Worm (Caenorhabditis elegans) whole organism, young adult: ENCODE data around the gene nspc-4.
A peak's percentile ranks its signal among the peaks of the same experiment; 100 is the strongest.

Source experiments
- B0336.3 ChIP-seq: fragments of 200-800 bp; sonication (Bioruptor generic); IDR thresholded peaks from 2 replicates; pipeline ENCODE4 v1.3.6; 2022; ENCODE audit warnings: missing genetic modification characterization, missing compliant biosample characterization
- F23B12.7 ChIP-seq: sonication (generic microtip); optimal IDR thresholded peaks from 2 replicates; lab custom pipeline; 2017; ENCODE audit warnings: missing genetic modification characterization, mild to moderate bottlenecking, missing compliant biosample characterization, antibody characterized with exemption, moderate library complexity; ENCODE audit not compliant: insufficient read depth
- K12H6.12 ChIP-seq: fragments of 200-800 bp; sonication (Bioruptor generic); optimal IDR thresholded peaks from 2 replicates; lab custom pipeline; 2018; ENCODE audit warnings: mild to moderate bottlenecking, missing genetic modification characterization, missing compliant biosample characterization
- T07F8.4 ChIP-seq: sonication (generic microtip); optimal IDR thresholded peaks from 2 replicates; lab custom pipeline; 2016; ENCODE audit warnings: mild to moderate bottlenecking, missing genetic modification characterization, moderate library complexity, missing compliant biosample characterization
- Y53F4B.3 ChIP-seq: fragments of 200-800 bp; sonication (Bioruptor generic); IDR thresholded peaks from 2 replicates; pipeline ENCODE4 v1.3.6; 2022; ENCODE audit warnings: missing genetic modification reagents, missing genetic modification characterization, missing compliant biosample characterization
- Y53G8AR.9 ChIP-seq: fragments of 200-800 bp; sonication (Bioruptor generic); conservative IDR thresholded peaks from 2 replicates; pipeline ENCODE4 v1.3.6; 2022; ENCODE audit warnings: missing genetic modification reagents, missing genetic modification characterization, missing compliant biosample characterization
- Y56A3A.18 ChIP-seq: fragments of 200-800 bp; sonication (Bioruptor generic); IDR thresholded peaks from 2 replicates; pipeline ENCODE4 v1.3.6; 2022; ENCODE audit warnings: missing genetic modification reagents, missing genetic modification characterization, missing compliant biosample characterization
- atf-7 ChIP-seq: sonication (generic microtip); optimal IDR thresholded peaks from 2 replicates; lab custom pipeline; 2017; ENCODE audit warnings: mild to moderate bottlenecking, missing genetic modification characterization, missing compliant biosample characterization
- athp-1 ChIP-seq: sonication (generic microtip); optimal IDR thresholded peaks from 2 replicates; lab custom pipeline; 2017; ENCODE audit warnings: mild to moderate bottlenecking, missing genetic modification characterization, missing compliant biosample characterization
- attf-3 ChIP-seq: fragments of 200-800 bp; sonication (Bioruptor generic); conservative IDR thresholded peaks from 2 replicates; pipeline ENCODE4 v1.3.6; 2022; ENCODE audit warnings: missing genetic modification reagents, missing genetic modification characterization, missing compliant biosample characterization
- attf-5 ChIP-seq: fragments of 200-800 bp; sonication (Bioruptor generic); optimal IDR thresholded peaks from 2 replicates; lab custom pipeline; 2018; ENCODE audit warnings: mild to moderate bottlenecking, missing genetic modification characterization, missing compliant biosample characterization
- cebp-1 ChIP-seq, 2 experiments: fragments of 200-800 bp in 1 of 2; sonication (Bioruptor generic) in 1 of 2; sonication (generic microtip) in 1 of 2; IDR thresholded peaks in 1 of 2; optimal IDR thresholded peaks in 1 of 2; 2 replicates each; pipeline versions ENCODE4 v1.3.6 to Lab custom; 2017 to 2022; ENCODE audit warnings: missing compliant biosample characterization in 2 of 2, missing genetic modification characterization in 2 of 2, mild to moderate bottlenecking in 1 of 2, missing genetic modification reagents in 1 of 2, moderate library complexity in 1 of 2
- ceh-27 ChIP-seq: fragments of 200-800 bp; sonication (Bioruptor generic); optimal IDR thresholded peaks from 2 replicates; lab custom pipeline; 2018; ENCODE audit warnings: mild to moderate bottlenecking, missing genetic modification characterization, moderate library complexity, missing compliant biosample characterization
- chd-7 ChIP-seq: sonication (generic microtip); optimal IDR thresholded peaks from 2 replicates; lab custom pipeline; 2016; ENCODE audit warnings: mild to moderate bottlenecking, missing genetic modification characterization, moderate library complexity, missing compliant biosample characterization
- die-1 ChIP-seq: sonication (generic microtip); optimal IDR thresholded peaks from 2 replicates; lab custom pipeline; 2016; ENCODE audit warnings: missing genotype, mild to moderate bottlenecking, missing genetic modification characterization, missing compliant biosample characterization
- dox-1 ChIP-seq: fragments of 200-800 bp; sonication (Bioruptor generic); IDR thresholded peaks from 2 replicates; pipeline ENCODE4 v1.3.6; 2022; ENCODE audit warnings: missing genetic modification reagents, missing genetic modification characterization, missing compliant biosample characterization
- dpl-1 ChIP-seq: fragments of 150-350 bp; optimal IDR thresholded peaks from 2 replicates; lab custom pipeline; 2014; ENCODE audit warnings: missing biosample characterization, missing genetic modification reagents, missing genetic modification characterization
- gei-17 ChIP-seq: fragments of 200-800 bp; sonication (Bioruptor generic); optimal IDR thresholded peaks from 2 replicates; lab custom pipeline; 2018; ENCODE audit warnings: mild to moderate bottlenecking, missing genetic modification characterization, missing compliant biosample characterization
- hmg-1.2 ChIP-seq: fragments of 200-800 bp; sonication (Bioruptor generic); IDR thresholded peaks from 2 replicates; pipeline ENCODE4 v1.3.6; 2022; ENCODE audit warnings: missing genetic modification reagents, missing genetic modification characterization, missing compliant biosample characterization
- let-526 ChIP-seq: fragments of 200-800 bp; sonication (Bioruptor generic); IDR thresholded peaks from 2 replicates; pipeline ENCODE4 v1.3.6; 2022; ENCODE audit warnings: missing genetic modification reagents, missing genetic modification characterization, missing compliant biosample characterization
- let-607 ChIP-seq, 2 experiments: fragments of 200-800 bp in 1 of 2; sonication (Bioruptor generic) in 1 of 2; sonication (generic microtip) in 1 of 2; optimal IDR thresholded peaks; 2 replicates each; lab custom pipeline; 2016 to 2018; ENCODE audit warnings: mild to moderate bottlenecking in 2 of 2, missing compliant biosample characterization in 2 of 2, missing genetic modification characterization in 2 of 2, moderate library complexity in 2 of 2, missing genotype in 1 of 2
- lin-26 ChIP-seq: fragments of 200-800 bp; sonication (Bioruptor generic); IDR thresholded peaks from 2 replicates; pipeline ENCODE4 v1.3.6; 2022; ENCODE audit warnings: missing genetic modification reagents, missing genetic modification characterization, missing compliant biosample characterization
- lin-35 ChIP-seq, 3 experiments: fragments of 150-350 bp in 2 of 3; sonication (generic microtip) in 1 of 3; optimal IDR thresholded peaks; 2 replicates each; lab custom pipeline; 2014 to 2018; ENCODE audit warnings: missing biosample characterization in 3 of 3, missing genetic modification characterization in 3 of 3, missing genetic modification reagents in 3 of 3
- lin-54 ChIP-seq: fragments of 200-800 bp; sonication (Bioruptor generic); optimal IDR thresholded peaks from 2 replicates; lab custom pipeline; 2018; ENCODE audit warnings: mild to moderate bottlenecking, missing genetic modification characterization, missing compliant biosample characterization
- lsy-27 ChIP-seq: sonication (generic microtip); optimal IDR thresholded peaks from 2 replicates; lab custom pipeline; 2017; ENCODE audit warnings: missing genetic modification characterization, mild to moderate bottlenecking, missing compliant biosample characterization, antibody characterized with exemption, missing genotype, borderline replicate concordance; ENCODE audit not compliant: insufficient read depth
- madf-10 ChIP-seq: sonication (generic microtip); optimal IDR thresholded peaks from 2 replicates; lab custom pipeline; 2016; ENCODE audit warnings: mild to moderate bottlenecking, missing genetic modification characterization, missing compliant biosample characterization
- mcd-1 ChIP-seq: fragments of 200-800 bp; sonication (Bioruptor generic); IDR thresholded peaks from 2 replicates; pipeline ENCODE4 v1.3.6; 2022; ENCODE audit warnings: missing genetic modification reagents, missing genetic modification characterization, missing compliant biosample characterization
- nhr-27 ChIP-seq: fragments of 200-800 bp; sonication (Bioruptor generic); optimal IDR thresholded peaks from 2 replicates; lab custom pipeline; 2018; ENCODE audit warnings: mild to moderate bottlenecking, missing genetic modification characterization, moderate library complexity, missing compliant biosample characterization
- nhr-80 ChIP-seq: sonication (generic microtip); optimal IDR thresholded peaks from 2 replicates; lab custom pipeline; 2016; ENCODE audit warnings: missing genetic modification characterization, missing compliant biosample characterization
- nhr-90 ChIP-seq: sonication (generic microtip); optimal IDR thresholded peaks from 2 replicates; lab custom pipeline; 2016; ENCODE audit warnings: missing genotype, mild to moderate bottlenecking, missing genetic modification characterization, missing compliant biosample characterization
- pbrm-1 ChIP-seq: fragments of 200-800 bp; sonication (Bioruptor generic); IDR thresholded peaks from 2 replicates; pipeline ENCODE4 v1.3.6; 2022; ENCODE audit warnings: missing genetic modification reagents, missing genetic modification characterization, missing compliant biosample characterization
- rcor-1 ChIP-seq: fragments of 200-800 bp; sonication (Bioruptor generic); IDR thresholded peaks from 2 replicates; pipeline ENCODE4 v1.3.6; 2022; ENCODE audit warnings: missing genetic modification reagents, missing genetic modification characterization, missing compliant biosample characterization
- repo-1 ChIP-seq: sonication (generic microtip); optimal IDR thresholded peaks from 2 replicates; lab custom pipeline; 2017; ENCODE audit warnings: mild to moderate bottlenecking, missing genetic modification characterization, missing compliant biosample characterization
- snpc-4 ChIP-seq, 5 experiments: fragments of 150-350 bp in 1 of 5; sonication (generic microtip) in 4 of 5; optimal IDR thresholded peaks; 2 replicates each; lab custom pipeline; 2014 to 2018; ENCODE audit warnings: missing genetic modification characterization in 5 of 5, missing biosample characterization in 3 of 5, antibody characterized with exemption in 2 of 5, mild to moderate bottlenecking in 2 of 5, missing compliant biosample characterization in 2 of 5, missing genotype in 2 of 5, moderate library complexity in 2 of 5, missing genetic modification reagents in 1 of 5
- somi-1 ChIP-seq: fragments of 200-800 bp; sonication (Bioruptor generic); optimal IDR thresholded peaks from 2 replicates; lab custom pipeline; 2018; ENCODE audit warnings: mild to moderate bottlenecking, missing genetic modification characterization, missing compliant biosample characterization
- tbp1 ChIP-seq: fragments of 200-800 bp; sonication (Bioruptor generic); optimal IDR thresholded peaks from 2 replicates; lab custom pipeline; 2018; ENCODE audit warnings: mild to moderate bottlenecking, missing genetic modification characterization, missing compliant biosample characterization
- tlf-1 ChIP-seq: fragments of 200-800 bp; sonication (Bioruptor generic); optimal IDR thresholded peaks from 2 replicates; lab custom pipeline; 2018; ENCODE audit warnings: mild to moderate bottlenecking, missing genetic modification characterization, missing compliant biosample characterization
- unc-62 ChIP-seq: fragments of 150-350 bp; optimal IDR thresholded peaks from 2 replicates; lab custom pipeline; 2014; ENCODE audit warnings: missing biosample characterization, missing genetic modification reagents, missing genetic modification characterization
- zfh-2 ChIP-seq: fragments of 200-800 bp; sonication (Bioruptor generic); conservative IDR thresholded peaks from 2 replicates; pipeline ENCODE4 v1.3.6; 2022; ENCODE audit warnings: missing genetic modification reagents, missing genetic modification characterization, missing compliant biosample characterization
- ztf-18 ChIP-seq: sonication (generic microtip); optimal IDR thresholded peaks from 2 replicates; lab custom pipeline; 2016; ENCODE audit warnings: missing genotype, mild to moderate bottlenecking, missing genetic modification characterization, missing compliant biosample characterization
- ztf-22 ChIP-seq: fragments of 200-800 bp; sonication (Bioruptor generic); optimal IDR thresholded peaks from 2 replicates; lab custom pipeline; 2018; ENCODE audit warnings: mild to moderate bottlenecking, missing genetic modification characterization, moderate library complexity, missing compliant biosample characterization
- ztf-25 ChIP-seq: fragments of 200-800 bp; sonication (Bioruptor generic); IDR thresholded peaks from 2 replicates; pipeline ENCODE4 v1.3.6; 2022; ENCODE audit warnings: missing genetic modification reagents, missing genetic modification characterization, missing compliant biosample characterization
- ztf-26 ChIP-seq: sonication (generic microtip); optimal IDR thresholded peaks from 2 replicates; lab custom pipeline; 2017; ENCODE audit warnings: missing genetic modification characterization, missing compliant biosample characterization

The nspc-4 gene

DNA sequence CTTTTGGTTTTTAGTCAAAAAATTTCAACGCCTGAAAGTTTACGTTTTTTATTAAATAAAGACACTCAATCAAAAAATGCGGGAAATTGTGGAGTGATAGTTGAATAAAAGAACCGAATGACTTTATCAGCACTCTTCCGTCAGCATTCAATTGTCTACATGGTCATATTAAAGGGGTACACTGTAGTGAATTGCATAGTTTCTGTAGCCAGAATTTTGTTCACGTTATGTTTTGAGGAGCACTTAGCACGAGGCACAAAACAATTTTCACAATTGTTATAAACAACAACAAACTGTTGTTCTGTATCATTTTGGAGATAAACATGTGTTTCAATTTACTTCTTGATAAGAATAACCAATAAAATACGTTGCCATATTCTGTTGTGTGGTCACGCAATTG, 10.9 kb upstream of the nspc-4 start, which contains the start of gene D2021.4:
TSS of gene D2021.4 (minus strand) at position 48 of the 400 bp plus-strand sequence.
- peak; percentile 90 for TF ChIP-seq nhr-80 (tag; lab: Kevin White, UChicago)
- no peak for TF ChIP-seq cebp-1 (GFP tag; IDR thresholded peaks at IDR 0.05; lab: Robert Waterston, UW)
- TF ChIP-seq cebp-1 (tag; optimal IDR thresholded peaks at IDR 0.05; lab: Kevin White, UChicago), result peak; percentile 28
- TF ChIP-seq die-1 (tag; lab: Kevin White, UChicago), result no peak

DNA sequence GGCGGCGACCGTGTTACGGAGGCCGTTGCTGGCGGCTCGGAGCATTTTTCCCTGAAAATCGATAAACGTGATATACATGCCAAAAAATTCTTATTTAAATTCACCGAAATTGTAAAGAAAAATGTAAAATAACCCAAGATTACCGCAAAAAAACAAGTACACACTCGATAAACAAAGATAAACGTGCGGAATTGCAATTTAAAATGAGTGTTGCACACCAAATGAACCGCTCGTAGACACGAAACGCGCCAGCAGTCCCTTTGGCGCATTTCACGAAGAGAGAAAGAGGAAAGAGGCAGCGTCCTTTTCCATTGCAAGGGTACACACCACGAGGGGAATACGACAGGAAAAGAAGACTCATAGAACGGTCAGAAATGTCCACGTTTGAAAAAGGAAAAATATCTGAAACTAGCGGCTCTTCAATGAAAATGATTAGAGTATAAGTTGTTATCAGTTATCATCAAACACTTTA, 7.8 kb upstream of the nspc-4 start, which contains the start of gene sdha-1:
TSS of gene sdha-1 (minus strand) at position 51 of the 472 bp plus-strand sequence.
- no peak for TF ChIP-seq Y53F4B.3 (GFP tag; lab: Robert Waterston, UW)
- TF ChIP-seq athp-1 (tag; lab: Kevin White, UChicago), result peak; percentile 21
- peak; percentile 41 for TF ChIP-seq lin-54 (GFP tag; lab: Kevin White, UChicago)
- TF ChIP-seq lin-26, result peak; percentile 63; the same call in 1 of the 2 replicates
- TF ChIP-seq dpl-1 (GFP tag; lab: Kevin White, UChicago), result no peak
- TF ChIP-seq ztf-26 (tag; lab: Kevin White, UChicago), result peak; percentile 61
- peak; percentile 40 for TF ChIP-seq tlf-1 (GFP tag; lab: Kevin White, UChicago)
- no peak for TF ChIP-seq gei-17 (GFP tag; lab: Kevin White, UChicago)
- peak; percentile 64 for TF ChIP-seq rcor-1 (GFP tag; lab: Robert Waterston, UW)
- TF ChIP-seq madf-10 (tag; lab: Kevin White, UChicago), result peak; percentile 56
- TF ChIP-seq nhr-27, result no peak
- TF ChIP-seq tbp1, result peak; percentile 56
- TF ChIP-seq atf-7 (tag; lab: Kevin White, UChicago), result peak; percentile 37
- TF ChIP-seq ztf-22, result peak; percentile 81
- peak; percentile 83 for TF ChIP-seq ceh-27 (GFP tag; lab: Kevin White, UChicago)
- TF ChIP-seq nhr-90 (tag; lab: Kevin White, UChicago), result peak; percentile 41
- peak; percentile 94 for TF ChIP-seq ztf-18 (tag; lab: Kevin White, UChicago)
- peak; percentile 63 for TF ChIP-seq F23B12.7 (tag; lab: Kevin White, UChicago)
- peak; percentile 76; the same call in 1 of the 2 replicates for TF ChIP-seq zfh-2 (GFP tag; lab: Robert Waterston, UW)
- peak; percentile 85 for TF ChIP-seq attf-5 (GFP tag; lab: Kevin White, UChicago)
- peak; percentile 73 for TF ChIP-seq K12H6.12 (tag; lab: Kevin White, UChicago)
- peak in 1 of 2 experiments; percentile 35 for TF ChIP-seq let-607 (tag; optimal IDR thresholded peaks at IDR 0.05; lab: Kevin White, UChicago)
- no peak for TF ChIP-seq snpc-4 (GFP tag; optimal IDR thresholded peaks at IDR 0.05; lab: Kevin White, UChicago)
- TF ChIP-seq snpc-4 (tag; optimal IDR thresholded peaks at IDR 0.05; lab: Kevin White, UChicago), result peak in 3 of 4 experiments; percentile 34 to 50 (median 38)
- peak; percentile 69 for TF ChIP-seq B0336.3
- TF ChIP-seq T07F8.4, result no peak
- peak; percentile 71 for TF ChIP-seq mcd-1 (GFP tag; lab: Robert Waterston, UW)
- peak; percentile 69; the same call in 1 of the 2 replicates for TF ChIP-seq Y53G8AR.9 (GFP tag; lab: Robert Waterston, UW)
- peak; percentile 59; the same call in 1 of the 2 replicates for TF ChIP-seq let-526 (GFP tag; lab: Robert Waterston, UW)
- peak; percentile 17 for TF ChIP-seq chd-7 (tag; lab: Kevin White, UChicago)
- TF ChIP-seq hmg-1.2 (GFP tag; lab: Robert Waterston, UW), result peak; percentile 43; the same call in 1 of the 2 replicates
- TF ChIP-seq attf-3 (GFP tag; lab: Robert Waterston, UW), result 0 out of 2 replicates have a peak, but pooled peaks have one; percentile 19
- TF ChIP-seq Y56A3A.18 (GFP tag; lab: Robert Waterston, UW), result 0 out of 2 replicates have a peak, but pooled peaks have one; percentile 37
- TF ChIP-seq ztf-25 (GFP tag; lab: Robert Waterston, UW), result no peak
- TF ChIP-seq lin-35 (GFP tag; optimal IDR thresholded peaks at IDR 0.05; lab: Kevin White, UChicago), result peak in 1 of 3 experiments; percentile 60
- TF ChIP-seq cebp-1 (GFP tag; IDR thresholded peaks at IDR 0.05; lab: Robert Waterston, UW), result peak; percentile 30; the same call in 1 of the 2 replicates
- TF ChIP-seq cebp-1 (tag; optimal IDR thresholded peaks at IDR 0.05; lab: Kevin White, UChicago), result peak; percentile 86
- peak; percentile 53; the same call in 1 of the 2 replicates for TF ChIP-seq pbrm-1 (GFP tag; lab: Robert Waterston, UW)
- peak; percentile 94 for TF ChIP-seq nhr-80 (tag; lab: Kevin White, UChicago)
- peak; percentile 14 for TF ChIP-seq unc-62 (GFP tag; lab: Kevin White, UChicago)
- TF ChIP-seq lsy-27 (tag; lab: Kevin White, UChicago), result no peak
- TF ChIP-seq dox-1 (GFP tag; lab: Robert Waterston, UW), result peak; percentile 90
- TF ChIP-seq somi-1 (GFP tag; lab: Kevin White, UChicago), result peak; percentile 70
- peak; percentile 2 for TF ChIP-seq repo-1 (tag; lab: Kevin White, UChicago)
